Fruit fly (Drosophila melanogaster): ENCODE measurements around the gene yellow-k.

The yellow-k gene

DNA sequence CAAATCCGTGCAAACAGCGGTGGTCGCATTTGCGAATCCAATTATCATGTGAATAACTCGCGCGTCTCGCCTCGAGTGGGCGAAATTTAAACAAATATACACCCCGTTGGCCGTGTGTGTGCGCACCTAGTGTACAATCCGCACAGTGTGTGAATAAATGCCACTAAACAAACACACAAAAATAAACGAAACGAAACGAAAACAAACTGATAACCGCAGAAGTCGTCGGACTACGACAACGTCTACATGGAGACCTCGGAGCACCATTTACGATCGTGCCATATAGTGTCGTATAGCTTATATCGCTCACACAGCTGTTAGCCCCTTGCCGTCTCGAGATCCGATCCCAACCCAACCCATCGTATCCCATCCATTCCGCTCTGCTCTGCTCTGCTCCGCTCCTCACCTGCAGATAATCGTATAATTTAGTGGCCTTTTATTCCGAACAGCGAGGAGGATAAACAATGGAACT, 46.1 kb downstream of the yellow-k start (continued):
- TF ChIP-seq Usf (GFP tag; optimal IDR thresholded peaks at IDR 0.05), result no peak
- peak; percentile 47 for TF ChIP-seq CG3847 (GFP tag; IDR thresholded peaks at IDR 0.05)
- TF ChIP-seq Ravus (GFP tag; IDR thresholded peaks at IDR 0.05), result no peak
- peak; percentile 56 for TF ChIP-seq CG15514 (GFP tag; optimal IDR thresholded peaks at IDR 0.05)
- no peak for TF ChIP-seq Six4 (GFP tag; optimal IDR thresholded peaks at IDR 0.05)
- no peak for TF ChIP-seq Dll (GFP tag; IDR thresholded peaks at IDR 0.05; ENCODE audit: partially characterized antibody)
- no peak for TF ChIP-seq CG11504 (tag; optimal IDR thresholded peaks at IDR 0.05)
- no peak for TF ChIP-seq yki (optimal IDR thresholded peaks at IDR 0.05)
- TF ChIP-seq CG11398 (GFP tag; optimal IDR thresholded peaks at IDR 0.05), result peak; percentile 61
- peak; percentile 21 for TF ChIP-seq CG17829 (tag; optimal IDR thresholded peaks at IDR 0.05)
- TF ChIP-seq abd-A (tag; optimal IDR thresholded peaks at IDR 0.05), result no peak
- peak; percentile 74 for TF ChIP-seq CG15601 (tag; optimal IDR thresholded peaks at IDR 0.05)
- no peak for TF ChIP-seq fd96Cb (tag; optimal IDR thresholded peaks at IDR 0.05)
- TF ChIP-seq aop (GFP tag; IDR thresholded peaks at IDR 0.05), result no peak
- peak; percentile 80 for TF ChIP-seq CG1233 (GFP tag; optimal IDR thresholded peaks at IDR 0.05)
- peak; percentile 84 for TF ChIP-seq Asciz (GFP tag; optimal IDR thresholded peaks at IDR 0.05)
- no peak for TF ChIP-seq vnd (GFP tag; IDR thresholded peaks at IDR 0.05; ENCODE audit: partially characterized antibody)
- TF ChIP-seq jumu (GFP tag; optimal IDR thresholded peaks at IDR 0.05), result peak; percentile 42
- TF ChIP-seq CG12744 (GFP tag; optimal IDR thresholded peaks at IDR 0.05), result peak; percentile 51
- TF ChIP-seq gfzf (GFP tag; optimal IDR thresholded peaks at IDR 0.05), result no peak
- no peak; the same call in 1 of the 2 replicates for TF ChIP-seq lmd (GFP tag; IDR thresholded peaks at IDR 0.05)
- no peak for TF ChIP-seq Elba2 (GFP tag; optimal IDR thresholded peaks at IDR 0.05)
- TF ChIP-seq Hsf (GFP tag; optimal IDR thresholded peaks at IDR 0.05), result no peak
- TF ChIP-seq Ets97D (GFP tag; optimal IDR thresholded peaks at IDR 0.05), result no peak
- no peak for TF ChIP-seq tx (GFP tag; optimal IDR thresholded peaks at IDR 0.05)
- TF ChIP-seq ATbp (GFP tag; optimal IDR thresholded peaks at IDR 0.05), result peak; percentile 88
- TF ChIP-seq gro (GFP tag; optimal IDR thresholded peaks at IDR 0.05), result peak; percentile 60
- TF ChIP-seq pros (GFP tag; optimal IDR thresholded peaks at IDR 0.05), result peak; percentile 23
- TF ChIP-seq CG6272 (GFP tag; IDR thresholded peaks at IDR 0.05), result no peak
- 0 out of 2 replicates have a peak, but pooled peaks have one; percentile 45 for TF ChIP-seq Nf-YA (GFP tag; IDR thresholded peaks at IDR 0.05)
- TF ChIP-seq peb (GFP tag; IDR thresholded peaks at IDR 0.05), result no peak; the same call in 1 of the 2 replicates
- no peak for TF ChIP-seq CG4617 (GFP tag; optimal IDR thresholded peaks at IDR 0.05; ENCODE audit: borderline replicate concordance)
- TF ChIP-seq CG33213 (GFP tag; optimal IDR thresholded peaks at IDR 0.05), result peak; percentile 67
- no peak for TF ChIP-seq CkIIα-i1 (GFP tag; IDR thresholded peaks at IDR 0.05)
- TF ChIP-seq Drgx (GFP tag; IDR thresholded peaks at IDR 0.05), result 0 out of 2 replicates have a peak, but pooled peaks have one; percentile 23
- TF ChIP-seq CG2889 (GFP tag; IDR thresholded peaks at IDR 0.05), result no peak
- TF ChIP-seq Optix (GFP tag; IDR thresholded peaks at IDR 0.05), result no peak
- peak; percentile 22 for TF ChIP-seq CG8290 (GFP tag; optimal IDR thresholded peaks at IDR 0.05)
- no peak for TF ChIP-seq CG8290 (tag; optimal IDR thresholded peaks at IDR 0.05)
- no peak for TF ChIP-seq Sox102F (GFP tag; optimal IDR thresholded peaks at IDR 0.05)
- peak; percentile 87 for TF ChIP-seq BtbVII (GFP tag; optimal IDR thresholded peaks at IDR 0.05)
- peak; percentile 58 for TF ChIP-seq eyg (GFP tag; optimal IDR thresholded peaks at IDR 0.05)
- TF ChIP-seq sens (GFP tag), result peak; percentile 88
- peak; percentile 52; the same call in 1 of the 3 replicates for TF ChIP-seq otp (GFP tag; IDR thresholded peaks at IDR 0.05)
- no peak for TF ChIP-seq pzg (GFP tag; optimal IDR thresholded peaks at IDR 0.05)
- TF ChIP-seq Fer2 (tag; optimal IDR thresholded peaks at IDR 0.05), result peak; percentile 59
- no peak for TF ChIP-seq sna (GFP tag; IDR thresholded peaks at IDR 0.05; ENCODE audit: partially characterized antibody)
- peak; percentile 64 for TF ChIP-seq CG13424 (tag; optimal IDR thresholded peaks at IDR 0.05)
- no peak for TF ChIP-seq CG2678 (tag; optimal IDR thresholded peaks at IDR 0.05)
- no peak for TF ChIP-seq Atf-2 (GFP tag; optimal IDR thresholded peaks at IDR 0.05)
- TF ChIP-seq CG7745 (tag; optimal IDR thresholded peaks at IDR 0.05), result peak; percentile 70
- no peak for TF ChIP-seq Taf1 (GFP tag; IDR thresholded peaks at IDR 0.05)

Data from whole organism, embryonic.